Worm (Caenorhabditis elegans): ENCODE data around the gene F59B10.6.

- TF ChIP-seq ceh-13 (GFP tag; optimal IDR thresholded peaks at IDR 0.05) (no peak), ama-1 (optimal IDR thresholded peaks at IDR 0.05) (peak; percentile 28), hmg-4 (GFP tag; optimal IDR thresholded peaks at IDR 0.05) (peak; percentile 61), hnd-1 (tag; optimal IDR thresholded peaks at IDR 0.05) (no peak), scrt-1 (GFP tag; IDR thresholded peaks at IDR 0.05) (peak; percentile 59; the same call in 1 of the 2 replicates), hmbx-1 (tag; optimal IDR thresholded peaks at IDR 0.05) (no peak), flt-1 (GFP tag; IDR thresholded peaks at IDR 0.05) (peak; percentile 54)
These were observed 24.8 kb upstream of the F59B10.6 start for ce11 chrII:10548778-10549671.

Measured in whole organism, early embryonic.